Worm (Caenorhabditis elegans) whole organism, early embryonic: ENCODE measurements around the gene F13A2.3.

Source experiments
- B0310.2 ChIP-seq: sonication (generic microtip); optimal IDR thresholded peaks from 2 replicates; lab custom pipeline; 2016; ENCODE audit warnings: mild to moderate bottlenecking, missing genetic modification characterization, missing compliant biosample characterization
- F13C5.2 ChIP-seq: sonication (generic microtip); optimal IDR thresholded peaks from 2 replicates; lab custom pipeline; 2017; ENCODE audit warnings: mild to moderate bottlenecking, missing genetic modification characterization, inconsistent platforms, missing compliant biosample characterization
- ama-1 ChIP-seq: fragments of 150-350 bp; optimal IDR thresholded peaks from 2 replicates; lab custom pipeline; 2014
- ceh-13 ChIP-seq: fragments of 200-800 bp; sonication (Bioruptor generic); optimal IDR thresholded peaks from 2 replicates; lab custom pipeline; 2018; ENCODE audit warnings: mild to moderate bottlenecking, missing genetic modification characterization, missing compliant biosample characterization
- hmbx-1 ChIP-seq: sonication (generic microtip); optimal IDR thresholded peaks from 2 replicates; lab custom pipeline; 2016; ENCODE audit warnings: mild to moderate bottlenecking, missing genetic modification characterization, missing compliant biosample characterization
- hmg-4 ChIP-seq: fragments of 200-800 bp; sonication (Bioruptor generic); optimal IDR thresholded peaks from 2 replicates; lab custom pipeline; 2018; ENCODE audit warnings: mild to moderate bottlenecking, missing genetic modification characterization, missing compliant biosample characterization
- hnd-1 ChIP-seq: sonication (generic microtip); optimal IDR thresholded peaks from 2 replicates; lab custom pipeline; 2016; ENCODE audit warnings: missing genetic modification characterization, missing compliant biosample characterization
- sea-1 ChIP-seq: fragments of 200-800 bp; sonication (Bioruptor generic); conservative IDR thresholded peaks from 2 replicates; pipeline ENCODE4 v1.3.6; 2022; ENCODE audit warnings: missing genetic modification characterization, missing compliant biosample characterization
- tbx-11 ChIP-seq: fragments of 200-800 bp; sonication (Bioruptor generic); IDR thresholded peaks from 2 replicates; pipeline ENCODE4 v1.3.6; 2022; ENCODE audit warnings: missing genetic modification characterization, missing compliant biosample characterization
- tbx-37 ChIP-seq: fragments of 200-800 bp; sonication (Bioruptor generic); conservative IDR thresholded peaks from 2 replicates; pipeline ENCODE4 v1.3.6; 2022; ENCODE audit warnings: missing genetic modification reagents, missing genetic modification characterization, missing compliant biosample characterization

ce11 chrV:4423860-4424401 is 27.8 kb upstream of the F13A2.3 start, which contains the start of the genes Y47D7A.9 and Y47D7A.19:
- TF ChIP-seq hnd-1 = no peak
- TF ChIP-seq hmbx-1 (tag; lab: Kevin White, UChicago) = no peak
- TF ChIP-seq ceh-13 (GFP tag; lab: Kevin White, UChicago) = no peak
- no peak for TF ChIP-seq F13C5.2 (tag; lab: Kevin White, UChicago)
- no peak for TF ChIP-seq tbx-11
- no peak for TF ChIP-seq tbx-37 (GFP tag; lab: Robert Waterston, UW)
- no peak for TF ChIP-seq ama-1 (lab: Kevin White, UChicago)
- no peak for TF ChIP-seq B0310.2
- TF ChIP-seq sea-1 (GFP tag; lab: Robert Waterston, UW) = no peak
- TF ChIP-seq hmg-4 = no peak
